Fruit fly (Drosophila melanogaster) whole organism, pupa: ENCODE measurements around the gene Bruce.

Source experiments
- CG15710 ChIP-seq: fragments of 200-800 bp; sonication (Bioruptor generic); optimal IDR thresholded peaks from 2 replicates; lab custom pipeline; 2018; ENCODE audit warnings: missing biosample characterization, mild to moderate bottlenecking, missing genetic modification characterization, moderate library complexity
- CG32121 ChIP-seq: fragments of 200-800 bp; sonication (Bioruptor generic); IDR thresholded peaks from 2 replicates; pipeline ENCODE4 v1.3.6; 2022; ENCODE audit warnings: missing biosample characterization, missing genetic modification characterization

- TF ChIP-seq CG15710 (tag; lab: Kevin White, UChicago) = peak; percentile 65
- TF ChIP-seq CG32121 (GFP tag; lab: Robert Waterston, UW) = peak; percentile 79
Observed at dm6 chr3R:10268101-10268864, 62.9 kb downstream of the Bruce start.
